Fruit fly (Drosophila melanogaster) whole organism, embryonic: ENCODE data around the gene twe.

Experiments
- Abd-B ChIP-seq: fragments of 200-800 bp; sonication (Bioruptor generic); optimal IDR thresholded peaks from 2 replicates; lab custom pipeline; 2018; ENCODE audit warnings: missing biosample characterization, mild to moderate bottlenecking, missing genetic modification characterization, moderate library complexity
- Antp ChIP-seq: fragments of 200-800 bp; sonication (Bioruptor generic); optimal IDR thresholded peaks from 3 replicates; lab custom pipeline; 2016; ENCODE audit warnings: missing biosample characterization, missing genetic modification characterization
- Atf-2 ChIP-seq: fragments of 200-800 bp; sonication (Bioruptor generic); optimal IDR thresholded peaks from 2 replicates; lab custom pipeline; 2016; ENCODE audit warnings: missing biosample characterization, missing genetic modification characterization
- B-H1 ChIP-seq: fragments of 200-800 bp; sonication (Bioruptor generic); IDR thresholded peaks from 3 replicates; pipeline ENCODE4 v1.3.6; 2022; ENCODE audit warnings: missing biosample characterization, missing genetic modification characterization
- Blimp-1 ChIP-seq: fragments of 200-800 bp; sonication (Bioruptor generic); optimal IDR thresholded peaks from 3 replicates; lab custom pipeline; 2018; ENCODE audit warnings: missing biosample characterization, missing genetic modification characterization, mild to moderate bottlenecking, moderate library complexity, missing genetic modification reagents
- CG10654 ChIP-seq: fragments of 200-800 bp; sonication (Bioruptor generic); optimal IDR thresholded peaks from 2 replicates; lab custom pipeline; 2016; ENCODE audit warnings: missing biosample characterization, missing genetic modification characterization
- CG12219 ChIP-seq: fragments of 200-800 bp; sonication (Bioruptor generic); optimal IDR thresholded peaks from 3 replicates; lab custom pipeline; 2018; ENCODE audit warnings: missing biosample characterization, mild to moderate bottlenecking, missing genetic modification characterization
- CG13624 ChIP-seq: fragments of 200-800 bp; sonication (Bioruptor generic); optimal IDR thresholded peaks from 2 replicates; lab custom pipeline; 2016; ENCODE audit warnings: missing biosample characterization, missing genetic modification characterization
- CG14014 ChIP-seq: fragments of 200-800 bp; sonication (Bioruptor generic); IDR thresholded peaks from 2 replicates; pipeline ENCODE4 v1.3.6; 2022; ENCODE audit warnings: missing biosample characterization, missing genetic modification characterization
- CG15269 ChIP-seq: fragments of 200-800 bp; sonication (Bioruptor generic); optimal IDR thresholded peaks from 2 replicates; lab custom pipeline; 2018; ENCODE audit warnings: missing biosample characterization, mild to moderate bottlenecking, missing genetic modification characterization, moderate library complexity
- CG1529 ChIP-seq: fragments of 200-800 bp; sonication (Bioruptor generic); optimal IDR thresholded peaks from 3 replicates; lab custom pipeline; 2018; ENCODE audit warnings: missing biosample characterization, missing genetic modification characterization
- CG15479 ChIP-seq: fragments of 200-800 bp; sonication (Bioruptor generic); optimal IDR thresholded peaks from 3 replicates; lab custom pipeline; 2019; ENCODE audit warnings: missing biosample characterization, mild to moderate bottlenecking, missing genetic modification characterization, moderate library complexity
- CG17359 ChIP-seq: fragments of 200-800 bp; sonication (Bioruptor generic); optimal IDR thresholded peaks from 3 replicates; lab custom pipeline; 2018; ENCODE audit warnings: missing biosample characterization, mild to moderate bottlenecking, missing genetic modification characterization, moderate library complexity
- CG17912 ChIP-seq: fragments of 200-800 bp; sonication (Bioruptor generic); optimal IDR thresholded peaks from 2 replicates; lab custom pipeline; 2018; ENCODE audit warnings: missing biosample characterization, mild to moderate bottlenecking, missing genetic modification characterization
- CG2199 ChIP-seq: fragments of 200-800 bp; sonication (Bioruptor generic); IDR thresholded peaks from 3 replicates; pipeline ENCODE4 v1.3.6; 2022; ENCODE audit warnings: missing biosample characterization, missing genetic modification characterization
- CG33557 ChIP-seq: fragments of 200-800 bp; sonication (Bioruptor generic); optimal IDR thresholded peaks from 2 replicates; lab custom pipeline; 2019; ENCODE audit warnings: missing biosample characterization, mild to moderate bottlenecking, missing genetic modification characterization, moderate library complexity
- CG7357 ChIP-seq: fragments of 200-800 bp; sonication (Bioruptor generic); IDR thresholded peaks from 3 replicates; pipeline ENCODE4 v1.3.6; 2022; ENCODE audit warnings: missing biosample characterization, missing genetic modification characterization
- CG7963 ChIP-seq: fragments of 200-800 bp; sonication (Bioruptor generic); IDR thresholded peaks from 3 replicates; pipeline ENCODE4 v1.3.6; 2022; ENCODE audit warnings: missing biosample characterization, missing genetic modification characterization; ENCODE audit not compliant: partially characterized antibody
- CG7987 ChIP-seq: fragments of 200-800 bp; sonication (Bioruptor generic); optimal IDR thresholded peaks from 2 replicates; lab custom pipeline; 2018; ENCODE audit warnings: missing biosample characterization, mild to moderate bottlenecking, missing genetic modification characterization, moderate library complexity
- CG8388 ChIP-seq: fragments of 200-800 bp; sonication (Bioruptor generic); optimal IDR thresholded peaks from 2 replicates; lab custom pipeline; 2019; ENCODE audit warnings: missing biosample characterization, mild to moderate bottlenecking, missing genetic modification characterization, moderate library complexity
- CG9876 ChIP-seq: fragments of 200-800 bp; sonication (Bioruptor generic); optimal IDR thresholded peaks from 2 replicates; lab custom pipeline; 2016; ENCODE audit warnings: missing biosample characterization, missing genetic modification characterization
- CHES-1-like ChIP-seq: fragments of 200-800 bp; sonication (Bioruptor generic); optimal IDR thresholded peaks from 2 replicates; lab custom pipeline; 2016; ENCODE audit warnings: missing biosample characterization, missing genetic modification characterization
- Dfd ChIP-seq, 2 experiments: fragments of >200 bp; optimal IDR thresholded peaks; 2 replicates each; lab custom pipeline; 2017; ENCODE audit warnings: missing biosample characterization in 2 of 2, missing genetic modification characterization in 2 of 2
- Eip74EF ChIP-seq, 2 experiments: fragments of 200-800 bp in 1 of 2; fragments of >200 bp in 1 of 2; sonication (Bioruptor generic) in 1 of 2; optimal IDR thresholded peaks; 2 replicates each; lab custom pipeline; 2017 to 2019; ENCODE audit warnings: missing biosample characterization in 2 of 2, missing genetic modification characterization in 2 of 2, mild to moderate bottlenecking in 1 of 2, moderate library complexity in 1 of 2
- HLH3B ChIP-seq: fragments of 200-800 bp; sonication (Bioruptor generic); IDR thresholded peaks from 2 replicates; pipeline ENCODE4 v1.3.6; 2022; ENCODE audit warnings: missing biosample characterization, missing genetic modification characterization
- Hmx ChIP-seq: fragments of 200-800 bp; sonication (Bioruptor generic); optimal IDR thresholded peaks from 2 replicates; lab custom pipeline; 2016; ENCODE audit warnings: missing biosample characterization, missing genetic modification characterization
- Hr39 ChIP-seq: fragments of >200 bp; optimal IDR thresholded peaks from 2 replicates; lab custom pipeline; 2017
- Lhr ChIP-seq: fragments of 200-800 bp; sonication (Bioruptor generic); optimal IDR thresholded peaks from 3 replicates; lab custom pipeline; 2017; ENCODE audit warnings: mild to moderate bottlenecking, missing biosample characterization, missing genetic modification reagents, missing genetic modification characterization
- Lpt ChIP-seq: fragments of >200 bp; optimal IDR thresholded peaks from 2 replicates; lab custom pipeline; 2018; ENCODE audit warnings: missing biosample characterization, missing genetic modification characterization
- Mes4 ChIP-seq: fragments of 200-800 bp; sonication (Bioruptor generic); optimal IDR thresholded peaks from 2 replicates; lab custom pipeline; 2016; ENCODE audit warnings: missing biosample characterization, missing genetic modification characterization
- PHDP ChIP-seq: fragments of 200-800 bp; sonication (Bioruptor generic); optimal IDR thresholded peaks from 3 replicates; lab custom pipeline; 2018; ENCODE audit warnings: missing biosample characterization, mild to moderate bottlenecking, missing genetic modification characterization, moderate library complexity
- Tbp ChIP-seq: fragments of >200 bp; optimal IDR thresholded peaks from 2 replicates; lab custom pipeline; 2018; ENCODE audit warnings: missing biosample characterization, missing genetic modification characterization
- ab ChIP-seq: fragments of 200-800 bp; sonication (Bioruptor generic); optimal IDR thresholded peaks from 2 replicates; lab custom pipeline; 2016; ENCODE audit warnings: missing biosample characterization, missing genetic modification characterization
- abd-A ChIP-seq: fragments of 200-800 bp; sonication (Bioruptor generic); optimal IDR thresholded peaks from 3 replicates; lab custom pipeline; 2019; ENCODE audit warnings: missing biosample characterization, mild to moderate bottlenecking, missing genetic modification characterization, moderate library complexity
- az2 ChIP-seq: fragments of 200-800 bp; sonication (Bioruptor generic); optimal IDR thresholded peaks from 3 replicates; lab custom pipeline; 2016; ENCODE audit warnings: missing biosample characterization, missing genetic modification characterization
- bigmax ChIP-seq: fragments of 200-800 bp; sonication (Bioruptor generic); optimal IDR thresholded peaks from 2 replicates; lab custom pipeline; 2018; ENCODE audit warnings: missing biosample characterization, mild to moderate bottlenecking, missing genetic modification characterization
- chinmo ChIP-seq: fragments of 200-800 bp; sonication (Bioruptor generic); IDR thresholded peaks from 4 replicates; pipeline ENCODE4 v1.3.6; 2022; ENCODE audit warnings: missing biosample characterization, missing genetic modification characterization; ENCODE audit not compliant: partially characterized antibody
- ci ChIP-seq: fragments of 200-800 bp; sonication (Bioruptor generic); IDR thresholded peaks from 3 replicates; pipeline ENCODE4 v1.3.6; 2022; ENCODE audit warnings: missing biosample characterization, missing genetic modification characterization
- crol ChIP-seq: fragments of 200-800 bp; sonication (Bioruptor generic); IDR thresholded peaks from 2 replicates; pipeline ENCODE4 v1.3.6; 2022; ENCODE audit warnings: missing biosample characterization, missing genetic modification characterization
- crp ChIP-seq, 2 experiments: fragments of 200-800 bp; sonication (Bioruptor generic); optimal IDR thresholded peaks; 2 replicates in 1 of 2; 3 replicates in 1 of 2; lab custom pipeline; 2017; ENCODE audit warnings: missing biosample characterization in 2 of 2, missing genetic modification characterization in 2 of 2, mild to moderate bottlenecking in 1 of 2, moderate library complexity in 1 of 2
- fd64A ChIP-seq: fragments of 200-800 bp; sonication (Bioruptor generic); optimal IDR thresholded peaks from 3 replicates; lab custom pipeline; 2018; ENCODE audit warnings: missing biosample characterization, mild to moderate bottlenecking, missing genetic modification characterization
- fru ChIP-seq: fragments of >200 bp; optimal IDR thresholded peaks from 2 replicates; lab custom pipeline; 2017
- grn ChIP-seq: fragments of 200-800 bp; sonication (Bioruptor generic); optimal IDR thresholded peaks from 3 replicates; lab custom pipeline; 2017; ENCODE audit warnings: missing biosample characterization, missing genetic modification characterization
- hth ChIP-seq: fragments of >200 bp; optimal IDR thresholded peaks from 2 replicates; lab custom pipeline; 2017; ENCODE audit warnings: inconsistent platforms
- oc ChIP-seq: fragments of 200-800 bp; sonication (Bioruptor generic); optimal IDR thresholded peaks from 2 replicates; lab custom pipeline; 2018; ENCODE audit warnings: missing biosample characterization, mild to moderate bottlenecking, missing genetic modification characterization, moderate library complexity
- sd ChIP-seq: fragments of 200-800 bp; sonication (Bioruptor generic); optimal IDR thresholded peaks from 3 replicates; lab custom pipeline; 2018; ENCODE audit warnings: missing biosample characterization, mild to moderate bottlenecking, missing genetic modification characterization, moderate library complexity
- sob ChIP-seq: fragments of 200-800 bp; sonication (Bioruptor generic); IDR thresholded peaks from 2 replicates; pipeline ENCODE4 v1.3.6; 2022; ENCODE audit warnings: missing biosample characterization, missing genetic modification characterization
- trh ChIP-seq: fragments of 200-800 bp; sonication (Bioruptor generic); optimal IDR thresholded peaks from 2 replicates; lab custom pipeline; 2016; ENCODE audit warnings: missing biosample characterization, missing genetic modification characterization
- unpg ChIP-seq: fragments of 200-800 bp; sonication (Bioruptor generic); optimal IDR thresholded peaks from 3 replicates; lab custom pipeline; 2018; ENCODE audit warnings: missing biosample characterization, mild to moderate bottlenecking, missing genetic modification characterization, moderate library complexity
- wdn ChIP-seq: fragments of 200-800 bp; sonication (Bioruptor generic); IDR thresholded peaks from 2 replicates; pipeline ENCODE4 v1.3.6; 2022; ENCODE audit warnings: missing biosample characterization, missing genetic modification characterization
- zfh2 ChIP-seq: fragments of 200-800 bp; sonication (Bioruptor generic); optimal IDR thresholded peaks from 2 replicates; lab custom pipeline; 2016; ENCODE audit warnings: missing biosample characterization, missing genetic modification characterization

The twe gene

dm6 chr2L:16307026-16307703 lies 45.5 kb upstream of the twe start, which contains the start of the genes CG5861 and Syx5 (continued):
- TF ChIP-seq wdn (GFP tag; lab: Robert Waterston, UW) (no peak), CG10654 (peak; percentile 44), ab (no peak), Blimp-1 (GFP tag; lab: Kevin White, UChicago) (no peak), az2 (GFP tag; lab: Kevin White, UChicago) (peak; percentile 53), CG12219 (GFP tag; lab: Kevin White, UChicago) (no peak), grn (GFP tag; lab: Kevin White, UChicago) (peak; percentile 89), CHES-1-like (GFP tag; lab: Kevin White, UChicago) (no peak), CG17912 (peak; percentile 22), CG15479 (no peak), CG7963 (GFP tag; lab: Robert Waterston, UW) (peak; percentile 66), bigmax (no peak), Abd-B (GFP tag; lab: Kevin White, UChicago) (no peak), Tbp (no peak), abd-A (tag; lab: Kevin White, UChicago) (no peak), CG1529 (GFP tag; lab: Kevin White, UChicago) (peak; percentile 1), trh (GFP tag; lab: Kevin White, UChicago) (no peak), CG14014 (peak; percentile 16; the same call in 1 of the 2 replicates), CG7987 (GFP tag; lab: Kevin White, UChicago) (peak; percentile 17), sob (GFP tag; lab: Robert Waterston, UW) (peak; percentile 68; the same call in 1 of the 2 replicates), HLH3B (GFP tag; lab: Robert Waterston, UW) (peak; percentile 40; the same call in 1 of the 2 replicates), Hmx (GFP tag; lab: Kevin White, UChicago) (no peak), Mes4 (GFP tag; lab: Kevin White, UChicago) (no peak), CG2199 (GFP tag; lab: Robert Waterston, UW) (no peak), PHDP (tag; lab: Kevin White, UChicago) (peak; percentile 57), CG13624 (no peak), crol (GFP tag; lab: Robert Waterston, UW) (no peak), hth (lab: Kevin White, UChicago) (no peak), B-H1 (no peak), oc (no peak), ci (GFP tag; lab: Robert Waterston, UW) (no peak), CG9876 (GFP tag; lab: Kevin White, UChicago) (no peak), CG7357 (GFP tag; lab: Robert Waterston, UW) (0 out of 3 replicates have a peak, but pooled peaks have one; percentile 16), sd (tag; lab: Kevin White, UChicago) (peak; percentile 63), Eip74EF (GFP tag; optimal IDR thresholded peaks at IDR 0.05; lab: Kevin White, UChicago) (peak in 1 of 2 experiments; percentile 0), CG8388 (GFP tag; lab: Kevin White, UChicago) (peak; percentile 47), CG33557 (peak; percentile 59), chinmo (GFP tag; lab: Robert Waterston, UW) (peak; percentile 78; the same call in 3 of the 4 replicates), Antp (no peak), CG15269 (tag; lab: Kevin White, UChicago) (no peak), Dfd (GFP tag; optimal IDR thresholded peaks at IDR 0.05; lab: Kevin White, UChicago) (no peak), Atf-2 (no peak), Lhr (no peak), crp (GFP tag; optimal IDR thresholded peaks at IDR 0.05; lab: Kevin White, UChicago) (peak in 1 of 2 experiments; percentile 75), fd64A (GFP tag; lab: Kevin White, UChicago) (no peak), CG17359 (tag; lab: Kevin White, UChicago) (peak; percentile 93), zfh2 (GFP tag; lab: Kevin White, UChicago) (peak; percentile 28), unpg (GFP tag; lab: Kevin White, UChicago) (peak; percentile 64), fru (lab: Kevin White, UChicago) (no peak), Lpt (GFP tag; lab: Kevin White, UChicago) (no peak), Hr39 (lab: Kevin White, UChicago) (no peak)
